Worm (Caenorhabditis elegans) whole organism, L4 larva: ENCODE results near the gene ttr-48.

Source experiments
- F10B5.3 ChIP-seq: sonication (generic microtip); optimal IDR thresholded peaks from 2 replicates; lab custom pipeline; 2016; ENCODE audit warnings: mild to moderate bottlenecking, missing genetic modification characterization, missing compliant biosample characterization
- F49E8.2 ChIP-seq: sonication (generic microtip); optimal IDR thresholded peaks from 2 replicates; lab custom pipeline; 2016; ENCODE audit warnings: missing compliant biosample characterization, mild to moderate bottlenecking, missing genetic modification characterization, borderline replicate concordance
- T26A8.4 ChIP-seq: fragments of 200-800 bp; sonication (Bioruptor generic); IDR thresholded peaks from 2 replicates; pipeline ENCODE4 v1.3.6; 2022; ENCODE audit warnings: missing genetic modification characterization, missing compliant biosample characterization
- Y105C5A.15 ChIP-seq: fragments of 200-800 bp; sonication (Bioruptor generic); IDR thresholded peaks from 2 replicates; pipeline ENCODE4 v1.3.6; 2022; ENCODE audit warnings: missing genetic modification characterization, missing compliant biosample characterization
- aha-1 ChIP-seq: fragments of 150-350 bp; peaks from one replicate; lab custom pipeline; 2014; ENCODE audit warnings: missing biosample characterization, missing genetic modification characterization
- arid-1 ChIP-seq: fragments of 200-800 bp; sonication (Bioruptor generic); conservative IDR thresholded peaks from 2 replicates; pipeline ENCODE4 v1.3.6; 2022; ENCODE audit warnings: missing genetic modification reagents, missing genetic modification characterization, missing compliant biosample characterization
- attf-4 ChIP-seq: sonication (generic microtip); optimal IDR thresholded peaks from 3 replicates; lab custom pipeline; 2017; ENCODE audit warnings: missing biosample characterization, missing genetic modification characterization
- ceh-28 ChIP-seq: fragments of 150-350 bp; optimal IDR thresholded peaks from 2 replicates; lab custom pipeline; 2014; ENCODE audit warnings: missing biosample characterization, missing genetic modification reagents, missing genetic modification characterization
- ceh-44 ChIP-seq: fragments of 200-800 bp; sonication (Bioruptor generic); IDR thresholded peaks from 2 replicates; pipeline ENCODE4 v1.3.6; 2022; ENCODE audit warnings: missing genetic modification reagents, missing genetic modification characterization, missing compliant biosample characterization
- ces-1 ChIP-seq: fragments of 150-350 bp; sonication (generic microtip); optimal IDR thresholded peaks from 4 replicates; lab custom pipeline; 2014; ENCODE audit warnings: missing biosample characterization, missing genetic modification reagents, missing genetic modification characterization
- ctbp-1 ChIP-seq: fragments of 200-800 bp; sonication (Bioruptor generic); IDR thresholded peaks from 2 replicates; pipeline ENCODE4 v1.3.6; 2022; ENCODE audit warnings: missing genetic modification reagents, missing genetic modification characterization, missing compliant biosample characterization
- daf-12 ChIP-seq: fragments of 150-350 bp; optimal IDR thresholded peaks from 2 replicates; lab custom pipeline; 2014; ENCODE audit warnings: missing biosample characterization, missing genetic modification reagents, missing genetic modification characterization
- daf-16 ChIP-seq, 3 experiments: sonication (generic microtip); optimal IDR thresholded peaks; 2 replicates each; lab custom pipeline; 2016 to 2017; ENCODE audit warnings: missing genetic modification characterization in 3 of 3, missing genetic modification reagents in 3 of 3, mild to moderate bottlenecking in 2 of 3, missing compliant biosample characterization in 2 of 3, missing biosample characterization in 1 of 3, moderate library complexity in 1 of 3
- daf-19 ChIP-seq: fragments of 200-800 bp; sonication (Bioruptor generic); conservative IDR thresholded peaks from 2 replicates; pipeline ENCODE4 v1.3.6; 2022; ENCODE audit warnings: missing genetic modification characterization, missing compliant biosample characterization
- dmd-6 ChIP-seq: fragments of 200-800 bp; sonication (Bioruptor generic); IDR thresholded peaks from 2 replicates; pipeline ENCODE4 v1.3.6; 2022; ENCODE audit warnings: missing genetic modification reagents, missing genetic modification characterization, missing compliant biosample characterization
- dmd-9 ChIP-seq: fragments of 200-800 bp; sonication (Bioruptor generic); IDR thresholded peaks from 2 replicates; pipeline ENCODE4 v1.3.6; 2022; ENCODE audit warnings: missing genetic modification reagents, missing genetic modification characterization, missing compliant biosample characterization
- dpl-1 ChIP-seq: fragments of 150-350 bp; optimal IDR thresholded peaks from 2 replicates; lab custom pipeline; 2014; ENCODE audit warnings: missing biosample characterization, missing genetic modification reagents, missing genetic modification characterization
- dve-1 ChIP-seq: sonication (generic microtip); optimal IDR thresholded peaks from 2 replicates; lab custom pipeline; 2017; ENCODE audit warnings: antibody characterized with exemption, mild to moderate bottlenecking, missing genetic modification characterization, missing compliant biosample characterization; ENCODE audit not compliant: insufficient read depth
- fkh-10 ChIP-seq: fragments of 150-350 bp; optimal IDR thresholded peaks from 2 replicates; lab custom pipeline; 2014; ENCODE audit warnings: missing biosample characterization, missing genetic modification reagents, missing genetic modification characterization
- hif-1 ChIP-seq, 2 experiments: sonication (generic microtip); optimal IDR thresholded peaks; 2 replicates each; lab custom pipeline; 2016 to 2017; ENCODE audit warnings: missing compliant biosample characterization in 2 of 2, missing genetic modification characterization in 2 of 2, missing genetic modification reagents in 2 of 2, missing genotype in 2 of 2, mild to moderate bottlenecking in 1 of 2
- hlh-11 ChIP-seq: fragments of 200-800 bp; sonication (Bioruptor generic); optimal IDR thresholded peaks from 2 replicates; lab custom pipeline; 2018; ENCODE audit warnings: mild to moderate bottlenecking, missing genetic modification characterization, missing compliant biosample characterization
- hlh-30 ChIP-seq: sonication (generic microtip); optimal IDR thresholded peaks from 2 replicates; lab custom pipeline; 2017; ENCODE audit warnings: antibody characterized with exemption, mild to moderate bottlenecking, missing genetic modification characterization, missing compliant biosample characterization; ENCODE audit not compliant: insufficient read depth
- hmg-1.1 ChIP-seq: fragments of 200-800 bp; sonication (Bioruptor generic); IDR thresholded peaks from 2 replicates; pipeline ENCODE4 v1.3.6; 2022; ENCODE audit warnings: missing genetic modification reagents, missing genetic modification characterization, missing compliant biosample characterization
- lim-7 ChIP-seq: fragments of 200-800 bp; sonication (Bioruptor generic); IDR thresholded peaks from 2 replicates; pipeline ENCODE4 v1.3.6; 2022; ENCODE audit warnings: missing genetic modification characterization, missing compliant biosample characterization
- lin-15B ChIP-seq: fragments of 150-350 bp; sonication (generic microtip); optimal IDR thresholded peaks from 3 replicates; lab custom pipeline; 2014; ENCODE audit warnings: missing biosample characterization, missing genetic modification characterization
- lin-38 ChIP-seq: fragments of 200-800 bp; sonication (Bioruptor generic); IDR thresholded peaks from 2 replicates; pipeline ENCODE4 v1.3.6; 2022; ENCODE audit warnings: missing genetic modification reagents, missing genetic modification characterization, missing compliant biosample characterization
- lir-3 ChIP-seq: sonication (generic microtip); optimal IDR thresholded peaks from 2 replicates; lab custom pipeline; 2016; ENCODE audit warnings: mild to moderate bottlenecking, missing genetic modification characterization, missing compliant biosample characterization
- lsy-2 ChIP-seq, 2 experiments: fragments of 150-350 bp in 1 of 2; sonication (generic microtip) in 1 of 2; optimal IDR thresholded peaks; 2 replicates each; lab custom pipeline; 2014 to 2017; ENCODE audit warnings: missing biosample characterization in 2 of 2, missing genetic modification characterization in 2 of 2
- mdl-1 ChIP-seq, 2 experiments: fragments of 150-350 bp in 1 of 2; sonication (generic microtip) in 1 of 2; optimal IDR thresholded peaks; 2 replicates each; lab custom pipeline; 2014 to 2017; ENCODE audit warnings: missing biosample characterization in 2 of 2, missing genetic modification characterization in 2 of 2
- mep-1 ChIP-seq: fragments of 150-350 bp; sonication (generic microtip); optimal IDR thresholded peaks from 3 replicates; lab custom pipeline; 2014; ENCODE audit warnings: missing biosample characterization, missing genetic modification characterization
- mes-2 ChIP-seq: sonication (generic microtip); optimal IDR thresholded peaks from 2 replicates; lab custom pipeline; 2016; ENCODE audit warnings: missing genotype, mild to moderate bottlenecking, missing genetic modification characterization, missing compliant biosample characterization; ENCODE audit not compliant: poor library complexity, severe bottlenecking
- nhr-102 ChIP-seq: sonication (generic microtip); optimal IDR thresholded peaks from 2 replicates; lab custom pipeline; 2016; ENCODE audit warnings: mild to moderate bottlenecking, missing genetic modification characterization, moderate library complexity, missing compliant biosample characterization
- nhr-11 ChIP-seq: fragments of 150-350 bp; optimal IDR thresholded peaks from 2 replicates; lab custom pipeline; 2014; ENCODE audit warnings: missing biosample characterization, missing genetic modification characterization
- nhr-237 ChIP-seq: sonication (generic microtip); optimal IDR thresholded peaks from 2 replicates; lab custom pipeline; 2017; ENCODE audit warnings: missing biosample characterization, missing genetic modification characterization
- nhr-28 ChIP-seq: fragments of 150-350 bp; optimal IDR thresholded peaks from 2 replicates; lab custom pipeline; 2014; ENCODE audit warnings: missing biosample characterization, missing genetic modification characterization
- nhr-42 ChIP-seq: fragments of 200-800 bp; sonication (Bioruptor generic); IDR thresholded peaks from 2 replicates; pipeline ENCODE4 v1.3.6; 2022; ENCODE audit warnings: missing genetic modification characterization, missing compliant biosample characterization
- nhr-48 ChIP-seq: sonication (generic microtip); optimal IDR thresholded peaks from 2 replicates; lab custom pipeline; 2016; ENCODE audit warnings: mild to moderate bottlenecking, missing genetic modification characterization, missing compliant biosample characterization
- nhr-6 ChIP-seq: fragments of 150-350 bp; optimal IDR thresholded peaks from 2 replicates; lab custom pipeline; 2014; ENCODE audit warnings: missing biosample characterization, missing genetic modification characterization
- nhr-77 ChIP-seq: fragments of 150-350 bp; optimal IDR thresholded peaks from 2 replicates; lab custom pipeline; 2014; ENCODE audit warnings: missing biosample characterization, missing genetic modification characterization
- pha-4 ChIP-seq, 2 experiments: fragments of 150-350 bp in 1 of 2; fragments of 200-800 bp in 1 of 2; sonication (Bioruptor generic) in 1 of 2; IDR thresholded peaks in 1 of 2; optimal IDR thresholded peaks in 1 of 2; 2 replicates each; pipeline versions ENCODE4 v1.3.6 to Lab custom; 2014 to 2022; ENCODE audit warnings: missing genetic modification characterization in 2 of 2, missing genetic modification reagents in 2 of 2, missing biosample characterization in 1 of 2, missing compliant biosample characterization in 1 of 2
- rbr-2 ChIP-seq: sonication (generic microtip); optimal IDR thresholded peaks from 2 replicates; lab custom pipeline; 2016; ENCODE audit warnings: missing genotype, missing genetic modification characterization, missing compliant biosample characterization
- sdz-12 ChIP-seq: fragments of 200-800 bp; sonication (Bioruptor generic); optimal IDR thresholded peaks from 2 replicates; lab custom pipeline; 2018; ENCODE audit warnings: mild to moderate bottlenecking, missing genetic modification characterization, missing compliant biosample characterization
- snpc-4 ChIP-seq: fragments of 150-350 bp; optimal IDR thresholded peaks from 2 replicates; lab custom pipeline; 2014; ENCODE audit warnings: missing biosample characterization, missing genetic modification characterization
- spr-1 ChIP-seq: sonication (generic microtip); optimal IDR thresholded peaks from 2 replicates; lab custom pipeline; 2016; ENCODE audit warnings: mild to moderate bottlenecking, missing genetic modification characterization, missing compliant biosample characterization
- spr-3 ChIP-seq: fragments of 200-800 bp; sonication (Bioruptor generic); optimal IDR thresholded peaks from 2 replicates; lab custom pipeline; 2018; ENCODE audit warnings: mild to moderate bottlenecking, missing genetic modification characterization, missing compliant biosample characterization
- unc-62 ChIP-seq, 3 experiments: fragments of 150-350 bp in 1 of 3; sonication (generic microtip); optimal IDR thresholded peaks in 2 of 3; peaks in 1 of 3; 1 replicate in 1 of 3; 2 replicates in 2 of 3; lab custom pipeline; 2014 to 2017; ENCODE audit warnings: missing biosample characterization in 3 of 3, missing genetic modification characterization in 3 of 3, missing genetic modification reagents in 3 of 3, missing genotype in 1 of 3
- zfp-2 ChIP-seq: sonication (generic microtip); optimal IDR thresholded peaks from 2 replicates; lab custom pipeline; 2016; ENCODE audit warnings: mild to moderate bottlenecking, missing genetic modification characterization, missing compliant biosample characterization
- zip-11 ChIP-seq: fragments of 200-800 bp; sonication (Bioruptor generic); IDR thresholded peaks from 2 replicates; pipeline ENCODE4 v1.3.6; 2022; ENCODE audit warnings: missing genetic modification characterization, missing compliant biosample characterization
- ztf-11 ChIP-seq: fragments of 150-350 bp; optimal IDR thresholded peaks from 2 replicates; lab custom pipeline; 2014; ENCODE audit warnings: missing biosample characterization, missing genetic modification characterization

Gene ttr-48

ce11 chrX:3803314-3803713 lies 38.9 kb downstream of the ttr-48 start, which contains the start of gene F35A5.8:
TSS of gene F35A5.8 (minus strand) at chrX:3803464.
- TF ChIP-seq spr-3 (GFP tag; lab: Kevin White, UChicago) (no peak), T26A8.4 (GFP tag; lab: Robert Waterston, UW) (peak; percentile 71), nhr-237 (tag; lab: Kevin White, UChicago) (no peak), mdl-1 (tag; optimal IDR thresholded peaks at IDR 0.05; lab: Kevin White, UChicago) (peak in 1 of 2 experiments; percentile 48), lin-38 (GFP tag; lab: Robert Waterston, UW) (no peak), nhr-28 (peak; percentile 58), daf-19 (GFP tag; lab: Robert Waterston, UW) (no peak), nhr-6 (tag; lab: Kevin White, UChicago) (peak; percentile 4), daf-16 (GFP tag; optimal IDR thresholded peaks at IDR 0.05; lab: Kevin White, UChicago) (peak in 1 of 2 experiments; percentile 80), daf-16 (tag; optimal IDR thresholded peaks at IDR 0.05; lab: Kevin White, UChicago) (peak; percentile 63), snpc-4 (no peak), dpl-1 (peak; percentile 69), hlh-30 (tag; lab: Kevin White, UChicago) (peak; percentile 63), ceh-44 (GFP tag; lab: Robert Waterston, UW) (no peak), hif-1 (tag; optimal IDR thresholded peaks at IDR 0.05; lab: Kevin White, UChicago) (peak in 1 of 2 experiments; percentile 19), dmd-6 (peak; percentile 48), F10B5.3 (tag; lab: Kevin White, UChicago) (peak; percentile 61), dve-1 (peak; percentile 86), hlh-11 (tag; lab: Kevin White, UChicago) (peak; percentile 74), nhr-77 (peak; percentile 25), spr-1 (tag; lab: Kevin White, UChicago) (peak; percentile 16), mep-1 (tag; lab: Kevin White, UChicago) (peak; percentile 86), nhr-48 (tag; lab: Kevin White, UChicago) (peak; percentile 34), zip-11 (GFP tag; lab: Robert Waterston, UW) (no peak), arid-1 (GFP tag; lab: Robert Waterston, UW) (0 out of 2 replicates have a peak, but pooled peaks have one; percentile 24), F49E8.2 (tag; lab: Kevin White, UChicago) (no peak), nhr-11 (tag; lab: Kevin White, UChicago) (peak; percentile 36), sdz-12 (no peak), ctbp-1 (GFP tag; lab: Robert Waterston, UW) (peak; percentile 79), hmg-1.1 (GFP tag; lab: Robert Waterston, UW) (peak; percentile 65), lin-15B (tag; lab: Kevin White, UChicago) (no peak), attf-4 (no peak), lim-7 (GFP tag; lab: Robert Waterston, UW) (no peak), nhr-102 (no peak), pha-4 (GFP tag; IDR thresholded peaks at IDR 0.05; lab: Robert Waterston, UW) (no peak), pha-4 (tag; optimal IDR thresholded peaks at IDR 0.05; lab: Kevin White, UChicago) (peak; percentile 89), lir-3 (tag; lab: Kevin White, UChicago) (no peak), zfp-2 (tag; lab: Kevin White, UChicago) (no peak), mes-2 (tag; lab: Kevin White, UChicago) (peak; percentile 90), nhr-42 (peak; percentile 32; the same call in 1 of the 2 replicates), ztf-11 (tag; lab: Kevin White, UChicago) (no peak), ces-1 (peak; percentile 64), unc-62 (GFP tag; optimal IDR thresholded peaks at IDR 0.05 in 1 of 2; lab: Kevin White, UChicago) (peak in 1 of 2 experiments; percentile 95), unc-62 (tag; optimal IDR thresholded peaks at IDR 0.05; lab: Kevin White, UChicago) (no peak), rbr-2 (tag; lab: Kevin White, UChicago) (peak; percentile 76), fkh-10 (GFP tag; lab: Kevin White, UChicago) (no peak), daf-12 (tag; lab: Kevin White, UChicago) (no peak), ceh-28 (no peak), lsy-2 (tag; optimal IDR thresholded peaks at IDR 0.05; lab: Kevin White, UChicago) (peak in 1 of 2 experiments; percentile 28), Y105C5A.15 (GFP tag; lab: Robert Waterston, UW) (no peak), aha-1 (peak; percentile 96), dmd-9 (GFP tag; lab: Robert Waterston, UW) (0 out of 2 replicates have a peak, but pooled peaks have one; percentile 45)
